Worm (Caenorhabditis elegans): ENCODE data around the gene F38B6.6.

- TF ChIP-seq fos-1 (tag; optimal IDR thresholded peaks at IDR 0.05) (no peak), ztf-11 (tag; optimal IDR thresholded peaks at IDR 0.05) (no peak), ztf-4 (tag; optimal IDR thresholded peaks at IDR 0.05) (no peak)
Observed at ce11 chrX:6656770-6657169, 33.1 kb downstream of the F38B6.6 start.

Measured in whole organism, L1 larva.